Worm (Caenorhabditis elegans): ENCODE results near the gene lips-6.
A peak's percentile ranks its signal among the peaks of the same experiment; 100 is the strongest.

lips-6 gene

ce11 chrIV:12015586-12015985 is at the start of gene lips-6:
lips-6 (minus strand) TSS chrIV:12015686.
- TF ChIP-seq cog-1 (tag; optimal IDR thresholded peaks at IDR 0.05) (no peak), flt-1 (GFP tag; IDR thresholded peaks at IDR 0.05) (no peak), ztf-29 (GFP tag; IDR thresholded peaks at IDR 0.05) (no peak), med-1 (GFP tag; optimal IDR thresholded peaks at IDR 0.05; ENCODE audit: insufficient read depth) (no peak), ztf-23 (GFP tag; IDR thresholded peaks at IDR 0.05) (no peak), tab-1 (GFP tag; IDR thresholded peaks at IDR 0.05) (no peak), klf-2 (GFP tag; conservative IDR thresholded peaks at IDR 0.05) (no peak), T22C8.4 (GFP tag; IDR thresholded peaks at IDR 0.05) (no peak), ref-1 (GFP tag; conservative IDR thresholded peaks at IDR 0.05) (no peak)

ce11 chrIV:12061229-12061628 is 45.7 kb upstream of the lips-6 start, which contains the start of gene K08E4.8:
K08E4.8 (minus strand) TSS chrIV:12061329.
- no peak for TF ChIP-seq ztf-23 (GFP tag; IDR thresholded peaks at IDR 0.05)

- no peak for TF ChIP-seq ztf-23 (GFP tag; IDR thresholded peaks at IDR 0.05)
- TF ChIP-seq tab-1 (GFP tag; IDR thresholded peaks at IDR 0.05) = no peak
- TF ChIP-seq flt-1 (GFP tag; IDR thresholded peaks at IDR 0.05) = no peak
- TF ChIP-seq T22C8.4 (GFP tag; IDR thresholded peaks at IDR 0.05) = no peak
- TF ChIP-seq cog-1 (tag; optimal IDR thresholded peaks at IDR 0.05) = no peak
- no peak for TF ChIP-seq klf-2 (GFP tag; conservative IDR thresholded peaks at IDR 0.05)
- TF ChIP-seq med-1 (GFP tag; optimal IDR thresholded peaks at IDR 0.05; ENCODE audit: insufficient read depth) = no peak
Measured at ce11 chrIV:12057508-12057907, 42.0 kb upstream of the lips-6 start, which contains the start of gene K08E4.3. K08E4.3 (plus strand) TSS chrIV:12057742.

ce11 chrIV:12056603-12057002 is 41.1 kb upstream of the lips-6 start, which contains the start of gene K08E4.2:
K08E4.2 (minus strand) TSS chrIV:12056656.
- no peak for TF ChIP-seq med-1 (GFP tag; optimal IDR thresholded peaks at IDR 0.05; ENCODE audit: insufficient read depth)
- TF ChIP-seq T22C8.4 (GFP tag; IDR thresholded peaks at IDR 0.05) = no peak
- TF ChIP-seq cog-1 (tag; optimal IDR thresholded peaks at IDR 0.05) = no peak
- no peak for TF ChIP-seq ztf-29 (GFP tag; IDR thresholded peaks at IDR 0.05)
- TF ChIP-seq ztf-23 (GFP tag; IDR thresholded peaks at IDR 0.05) = no peak
- no peak for TF ChIP-seq tab-1 (GFP tag; IDR thresholded peaks at IDR 0.05)
- TF ChIP-seq ref-1 (GFP tag; conservative IDR thresholded peaks at IDR 0.05) = no peak
- TF ChIP-seq flt-1 (GFP tag; IDR thresholded peaks at IDR 0.05) = no peak
- TF ChIP-seq klf-2 (GFP tag; conservative IDR thresholded peaks at IDR 0.05) = no peak

- TF ChIP-seq ztf-29 (GFP tag; IDR thresholded peaks at IDR 0.05) = no peak
- TF ChIP-seq tab-1 (GFP tag; IDR thresholded peaks at IDR 0.05) = no peak
- TF ChIP-seq ref-1 (GFP tag; conservative IDR thresholded peaks at IDR 0.05) = no peak
- no peak for TF ChIP-seq cog-1 (tag; optimal IDR thresholded peaks at IDR 0.05)
- no peak for TF ChIP-seq klf-2 (GFP tag; conservative IDR thresholded peaks at IDR 0.05)
- TF ChIP-seq T22C8.4 (GFP tag; IDR thresholded peaks at IDR 0.05) = no peak
- no peak for TF ChIP-seq flt-1 (GFP tag; IDR thresholded peaks at IDR 0.05)
- TF ChIP-seq med-1 (GFP tag; optimal IDR thresholded peaks at IDR 0.05; ENCODE audit: insufficient read depth) = no peak
- no peak for TF ChIP-seq ztf-23 (GFP tag; IDR thresholded peaks at IDR 0.05)
Measured at ce11 chrIV:12052461-12052860, 37.0 kb upstream of the lips-6 start.

DNA sequence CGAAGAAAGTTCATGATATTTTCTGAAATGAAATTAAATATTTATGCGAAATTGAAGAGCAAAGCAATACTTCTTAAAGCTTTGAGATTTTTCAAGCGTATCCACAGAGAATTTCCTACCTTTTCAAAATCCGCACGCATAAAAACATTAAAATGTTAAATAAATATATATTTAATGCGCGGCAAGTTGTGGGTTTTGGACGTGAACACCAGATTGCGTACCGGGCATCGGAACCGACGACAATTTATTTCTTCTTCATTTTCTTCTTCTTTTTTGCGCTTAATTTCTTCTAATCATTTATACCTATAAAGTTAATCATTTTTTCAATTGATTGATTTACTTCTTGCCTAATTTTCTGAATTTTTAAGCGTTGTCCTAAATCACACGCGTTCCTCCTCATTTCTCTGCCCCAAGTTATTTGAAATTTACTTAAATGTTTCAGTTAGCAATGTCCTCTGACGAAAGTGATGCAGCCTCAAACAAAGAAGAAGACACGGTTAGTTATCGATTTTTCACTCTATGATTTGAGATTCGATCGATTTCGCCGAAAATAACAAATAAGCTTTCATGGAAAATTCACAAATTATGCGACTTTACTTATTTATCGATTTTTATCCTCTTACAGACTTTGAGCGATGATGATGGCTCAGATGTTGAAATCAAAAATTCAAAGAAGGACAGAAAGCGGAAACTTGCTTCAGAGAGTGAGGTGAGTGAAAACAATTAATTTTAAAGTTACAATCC is 35.7 kb upstream of the lips-6 start, which contains the start of the genes bre-5 and spt-5:
Gene bre-5 (minus strand): TSS at position 167 of the 744 bp plus-strand sequence.
Gene spt-5 (plus strand): TSS at position 443 of the 744 bp plus-strand sequence.
- no peak for TF ChIP-seq cog-1 (tag; optimal IDR thresholded peaks at IDR 0.05)
- TF ChIP-seq T22C8.4 (GFP tag; IDR thresholded peaks at IDR 0.05) = peak; percentile 53; the same call in 1 of the 2 replicates

DNA sequence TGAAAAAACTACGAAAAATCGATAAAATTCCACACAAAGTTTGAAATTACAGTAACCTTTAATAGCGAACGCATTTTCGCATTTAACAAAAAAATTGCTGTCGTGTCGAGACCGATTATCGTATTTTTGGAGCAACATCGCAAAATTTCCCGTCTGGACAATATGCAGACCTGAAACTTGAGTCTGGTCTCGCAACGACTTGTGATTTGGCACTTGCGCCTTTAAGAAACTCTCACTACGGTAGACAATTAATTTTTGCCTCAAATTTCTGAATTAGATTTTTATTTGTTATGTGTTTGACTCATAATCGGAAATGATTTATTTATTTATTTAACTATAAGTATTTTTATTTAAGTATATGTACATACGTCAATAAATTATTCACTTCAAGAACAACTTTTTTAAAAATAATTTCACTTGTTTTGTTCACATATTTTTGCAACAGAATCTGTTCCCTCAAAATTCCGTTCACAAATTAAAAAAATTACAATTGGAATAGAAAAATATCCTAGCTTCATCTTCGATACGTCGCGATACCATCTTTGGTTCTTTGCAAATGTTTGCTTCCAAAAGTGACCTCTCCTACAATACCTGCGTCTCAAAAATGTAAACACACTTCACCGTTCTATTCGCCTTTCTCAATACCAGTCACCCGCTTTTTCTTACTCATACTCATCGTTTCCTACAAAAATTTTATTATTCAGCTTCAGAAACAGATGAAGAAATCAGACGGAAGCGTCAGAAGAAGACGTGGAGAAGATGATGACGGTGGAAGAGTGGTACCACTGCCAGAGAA is 32.3 kb upstream of the lips-6 start, which contains the start of gene T12G3.4:
Gene T12G3.4 (plus strand): TSS at position 705 of the 796 bp plus-strand sequence.
- no peak for TF ChIP-seq flt-1 (GFP tag; IDR thresholded peaks at IDR 0.05)
- TF ChIP-seq ref-1 (GFP tag; conservative IDR thresholded peaks at IDR 0.05) = no peak
- TF ChIP-seq ztf-23 (GFP tag; IDR thresholded peaks at IDR 0.05) = no peak
- no peak for TF ChIP-seq cog-1 (tag; optimal IDR thresholded peaks at IDR 0.05)
- TF ChIP-seq T22C8.4 (GFP tag; IDR thresholded peaks at IDR 0.05) = no peak
- TF ChIP-seq ztf-29 (GFP tag; IDR thresholded peaks at IDR 0.05) = no peak
- no peak for TF ChIP-seq tab-1 (GFP tag; IDR thresholded peaks at IDR 0.05)
- no peak for TF ChIP-seq klf-2 (GFP tag; conservative IDR thresholded peaks at IDR 0.05)
- no peak for TF ChIP-seq med-1 (GFP tag; optimal IDR thresholded peaks at IDR 0.05; ENCODE audit: insufficient read depth)

DNA sequence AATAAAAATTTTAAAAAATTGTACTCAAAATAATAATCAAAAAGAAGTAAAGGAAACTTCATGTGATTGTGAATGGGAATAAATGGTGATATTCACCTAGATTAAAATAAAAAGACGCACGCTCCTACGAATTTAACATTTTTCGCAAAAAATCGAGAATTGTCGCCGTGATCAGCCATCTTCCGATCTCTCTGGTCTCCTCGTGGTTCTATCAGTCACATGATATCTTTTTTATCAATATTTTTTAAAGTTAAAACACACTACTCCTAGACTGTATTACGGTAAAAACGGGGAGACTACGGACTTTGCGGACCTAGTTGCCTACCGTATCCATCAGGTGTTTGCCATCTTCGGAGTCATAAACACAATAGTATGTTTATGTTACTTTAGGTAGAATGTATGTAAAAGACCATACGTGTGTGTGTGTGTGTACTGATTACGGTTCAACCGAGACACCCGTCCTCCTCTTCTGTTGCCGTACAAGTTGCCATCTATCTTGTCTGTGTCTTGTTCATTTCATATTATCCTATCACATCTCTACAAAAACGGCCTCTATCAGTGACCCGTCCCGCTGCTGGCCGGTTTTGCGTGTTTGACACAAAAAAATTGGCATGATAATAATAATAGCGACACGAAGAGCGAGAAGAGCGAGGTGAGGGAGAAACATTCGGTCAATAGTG is 31.2 kb upstream of the lips-6 start, which contains the start of gene T12G3.2:
Gene T12G3.2 (minus strand): TSS at position 444 of the 680 bp plus-strand sequence.
- TF ChIP-seq klf-2 (GFP tag; conservative IDR thresholded peaks at IDR 0.05) = no peak
